Worm (Caenorhabditis elegans): Measurements from ENCODE around the gene irld-67.

Gene irld-67

DNA sequence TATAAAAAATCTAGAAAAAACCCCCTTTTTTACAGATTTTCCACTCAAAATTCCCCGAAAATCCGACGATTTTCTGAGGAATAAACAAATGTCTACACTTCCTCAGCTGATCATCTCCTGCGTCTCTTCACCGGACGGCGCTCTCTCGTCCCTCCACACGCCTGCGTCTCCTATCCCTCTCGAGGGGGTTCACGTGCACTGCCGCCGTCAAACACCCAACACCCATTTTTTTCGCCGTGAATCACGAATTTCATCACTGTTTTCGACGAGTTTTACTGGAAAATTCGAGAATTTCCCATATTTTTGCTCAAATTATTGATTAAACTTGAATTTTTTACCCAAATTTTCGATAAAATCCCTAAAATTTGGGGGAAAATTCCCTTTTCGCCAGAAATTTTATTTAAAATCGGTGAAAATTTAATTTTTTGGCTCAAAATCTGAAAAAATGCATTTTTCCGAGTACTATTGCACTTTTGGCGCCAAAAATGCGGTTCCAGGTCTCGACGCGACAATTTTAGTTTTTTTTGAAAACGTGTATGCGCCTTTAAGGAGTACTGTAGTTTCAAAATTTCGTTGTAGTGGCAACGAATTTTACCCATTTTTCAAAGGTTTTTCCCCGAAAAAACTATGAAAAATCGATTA lies 13.3 kb downstream of the irld-67 start (continued):
- no peak for TF ChIP-seq aly-2 (tag; optimal IDR thresholded peaks at IDR 0.05)
- no peak for TF ChIP-seq nhr-76 (tag; optimal IDR thresholded peaks at IDR 0.05)
- 0 out of 2 replicates have a peak, but pooled peaks have one; percentile 15 for TF ChIP-seq tag-97 (GFP tag; IDR thresholded peaks at IDR 0.05)
- TF ChIP-seq gei-8 (GFP tag; optimal IDR thresholded peaks at IDR 0.05) = no peak
- no peak for TF ChIP-seq dmd-9 (GFP tag; IDR thresholded peaks at IDR 0.05)
- no peak for TF ChIP-seq sdz-12 (GFP tag; optimal IDR thresholded peaks at IDR 0.05)
- peak; percentile 64; the same call in 1 of the 2 replicates for TF ChIP-seq pha-4 (GFP tag; IDR thresholded peaks at IDR 0.05)
- TF ChIP-seq pha-4 (tag; optimal IDR thresholded peaks at IDR 0.05) = no peak
- no peak for TF ChIP-seq madf-5 (GFP tag; IDR thresholded peaks at IDR 0.05)

DNA sequence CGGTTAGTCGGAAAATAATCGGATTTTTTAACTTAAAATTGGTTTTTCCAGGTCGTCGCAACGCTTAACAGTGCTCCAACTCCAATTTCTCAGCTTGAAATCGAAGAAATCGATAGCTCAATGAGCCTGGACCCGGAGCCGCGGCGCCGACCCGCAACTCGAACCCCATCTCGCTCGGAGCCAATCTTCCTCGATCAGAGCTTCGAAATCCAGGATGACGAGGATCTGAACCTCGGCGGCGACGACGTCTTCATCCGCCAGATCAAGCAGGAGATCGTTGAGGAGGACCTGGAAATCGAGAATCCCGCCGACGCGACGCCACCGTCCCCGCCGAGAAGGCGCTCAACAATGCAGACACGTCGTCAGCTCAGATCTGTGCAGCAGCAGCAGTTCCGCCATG lies 14.0 kb downstream of the irld-67 start:
- TF ChIP-seq F26F4.8 (GFP tag; conservative IDR thresholded peaks at IDR 0.05) = no peak
- no peak for TF ChIP-seq egl-27 (tag; optimal IDR thresholded peaks at IDR 0.05)
- TF ChIP-seq ztf-7 (tag; optimal IDR thresholded peaks at IDR 0.05) = no peak
- no peak for TF ChIP-seq ceh-28 (tag; optimal IDR thresholded peaks at IDR 0.05)
- peak; percentile 94 for TF ChIP-seq set-16 (GFP tag; IDR thresholded peaks at IDR 0.05)
- TF ChIP-seq aha-1 (tag) = peak; percentile 7

DNA sequence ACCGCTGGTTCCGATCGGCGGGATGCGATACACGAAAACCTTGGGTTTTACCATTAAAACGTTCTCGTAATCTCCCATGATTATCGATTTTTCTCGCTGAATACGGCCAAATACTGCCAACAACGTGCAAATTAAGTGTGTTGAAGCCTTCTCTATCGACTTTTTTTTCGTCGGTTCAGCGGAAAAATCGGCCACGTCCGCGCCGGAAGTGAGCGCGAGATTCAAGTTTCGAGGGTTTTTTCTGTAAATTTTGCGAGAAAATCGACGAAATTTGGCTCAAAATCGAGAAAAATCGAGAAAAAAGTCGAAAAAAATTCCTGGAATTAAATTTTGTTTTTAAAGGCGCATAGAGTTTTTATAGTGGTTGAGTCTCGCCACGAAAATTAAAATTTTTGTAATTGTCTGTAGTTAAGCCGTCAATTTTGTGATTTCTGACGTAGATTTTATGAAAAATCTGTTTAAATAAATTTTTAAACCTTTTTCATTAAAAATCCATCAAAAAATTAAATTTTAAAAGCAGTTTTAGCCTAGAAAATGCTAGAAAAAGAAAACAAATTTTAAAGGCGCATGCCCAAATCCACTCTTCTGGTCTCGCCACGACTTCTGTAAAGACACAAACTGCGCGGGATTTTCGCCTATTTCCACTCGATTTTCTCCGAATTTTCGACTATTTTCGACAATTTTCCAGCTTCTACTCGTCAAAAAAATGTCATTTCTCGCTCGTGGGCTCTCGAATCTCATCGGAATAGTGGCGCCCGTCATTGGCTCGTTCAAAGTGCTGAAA lies 15.0 kb downstream of the irld-67 start, which contains the start of the genes ncap-1 and Y110A2AR.1:
Gene ncap-1 (minus strand): TSS at position 241 of the 784 bp plus-strand sequence.
Gene Y110A2AR.1 (plus strand): TSS at position 637 of the 784 bp plus-strand sequence.
- TF ChIP-seq lin-38 (GFP tag; IDR thresholded peaks at IDR 0.05) (peak; percentile 10; the same call in 1 of the 2 replicates), F49E8.2 (tag; optimal IDR thresholded peaks at IDR 0.05; ENCODE audit: borderline replicate concordance) (peak; percentile 85), dpl-1 (GFP tag; optimal IDR thresholded peaks at IDR 0.05) (peak; percentile 65), skn-1 (tag; optimal IDR thresholded peaks at IDR 0.05) (no peak), aha-1 (tag) (peak; percentile 62), unc-62 (GFP tag; optimal IDR thresholded peaks at IDR 0.05 in 1 of 2) (peak in 1 of 2 experiments; percentile 18), unc-62 (tag; optimal IDR thresholded peaks at IDR 0.05) (no peak), unc-130 (GFP tag; optimal IDR thresholded peaks at IDR 0.05) (peak; percentile 55), mes-2 (tag; optimal IDR thresholded peaks at IDR 0.05; ENCODE audit: poor library complexity, severe bottlenecking) (peak; percentile 78), hif-1 (tag; optimal IDR thresholded peaks at IDR 0.05) (peak in 1 of 2 experiments; percentile 26), snpc-4 (tag; optimal IDR thresholded peaks at IDR 0.05) (no peak), ZK546.5 (tag; optimal IDR thresholded peaks at IDR 0.05) (no peak)

DNA sequence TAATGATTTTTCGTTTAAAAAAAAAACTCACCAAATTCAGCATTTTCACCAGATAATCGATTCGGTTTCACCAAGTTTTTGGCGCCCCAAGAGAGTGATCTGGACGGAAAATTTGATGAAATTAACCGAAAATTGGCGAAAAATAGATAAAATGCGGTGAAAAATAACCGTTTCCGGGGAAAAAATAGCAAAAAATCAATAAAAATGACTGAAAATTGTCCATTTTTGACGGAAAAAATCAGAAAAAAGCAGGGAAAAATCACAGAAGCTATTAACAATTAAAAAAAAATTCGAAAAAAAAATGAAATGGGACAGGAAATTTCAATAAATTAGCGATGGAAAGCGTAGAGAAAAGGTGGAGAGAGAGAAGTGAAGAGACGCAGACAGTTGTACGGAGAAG lies 20.7 kb downstream of the irld-67 start, which contains the start of gene ubc-15:
Gene ubc-15 (minus strand): TSS at position 101 of the 400 bp plus-strand sequence.
- no peak for TF ChIP-seq lsy-2 (tag; optimal IDR thresholded peaks at IDR 0.05)
- no peak for TF ChIP-seq mxl-3 (GFP tag; optimal IDR thresholded peaks at IDR 0.05)
- TF ChIP-seq pqm-1 (tag; optimal IDR thresholded peaks at IDR 0.05) = no peak
- TF ChIP-seq nhr-42 (GFP tag; IDR thresholded peaks at IDR 0.05) = no peak
- TF ChIP-seq F10B5.3 (tag; optimal IDR thresholded peaks at IDR 0.05) = no peak
- no peak for TF ChIP-seq hlh-30 (tag; optimal IDR thresholded peaks at IDR 0.05; ENCODE audit: insufficient read depth)
- no peak for TF ChIP-seq ctbp-1 (GFP tag; IDR thresholded peaks at IDR 0.05)
- TF ChIP-seq ztf-7 (tag; optimal IDR thresholded peaks at IDR 0.05) = no peak
- no peak for TF ChIP-seq ceh-44 (GFP tag; IDR thresholded peaks at IDR 0.05)
- no peak for TF ChIP-seq daf-12 (tag; optimal IDR thresholded peaks at IDR 0.05)
- TF ChIP-seq aha-1 (tag) = no peak
- TF ChIP-seq nhr-41 (GFP tag; IDR thresholded peaks at IDR 0.05) = no peak
- no peak for TF ChIP-seq madf-9 (GFP tag; conservative IDR thresholded peaks at IDR 0.05)
